Worm (Caenorhabditis elegans): ENCODE results near the gene C35B1.3.

Gene C35B1.3

DNA sequence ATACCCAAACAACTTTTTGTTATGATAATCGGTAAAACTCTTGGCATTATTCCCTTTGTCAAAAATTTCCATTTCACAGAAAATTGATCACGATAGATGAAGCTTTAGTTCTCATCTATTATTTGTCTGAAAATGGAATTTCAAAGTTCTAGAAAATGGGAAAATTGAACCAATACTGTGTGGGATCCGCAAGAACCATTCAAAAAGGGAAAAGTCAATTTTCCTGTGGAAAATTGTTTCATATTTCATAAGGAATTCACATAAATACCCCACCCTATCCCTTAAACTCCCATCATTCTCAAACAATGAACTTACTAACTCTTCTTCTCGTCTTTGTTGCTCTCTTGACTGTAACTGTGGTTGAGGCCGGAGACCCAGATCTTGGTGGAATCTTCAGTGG is at the start of gene C35B1.3, which contains the start of gene C35B1.9:
Gene C35B1.3, plus strand, starts transcription at position 306 of the 400 bp plus-strand sequence.
Gene C35B1.9, minus strand, starts transcription at position 101 of the 400 bp plus-strand sequence.
- no peak for TF ChIP-seq nhr-2 (tag; optimal IDR thresholded peaks at IDR 0.05)
- no peak for TF ChIP-seq elt-1 (tag; optimal IDR thresholded peaks at IDR 0.05; ENCODE audit: borderline replicate concordance, insufficient read depth)

ce11 chrIV:4032350-4032749 is 48.6 kb upstream of the C35B1.3 start:
- TF ChIP-seq mep-1 (tag; optimal IDR thresholded peaks at IDR 0.05): no peak
- TF ChIP-seq unc-120 (tag; optimal IDR thresholded peaks at IDR 0.05; ENCODE audit: poor library complexity, severe bottlenecking): no peak
- TF ChIP-seq cnd-1 (tag; optimal IDR thresholded peaks at IDR 0.05): no peak
- no peak for TF ChIP-seq lsy-2 (tag; optimal IDR thresholded peaks at IDR 0.05)
- TF ChIP-seq ham-2 (GFP tag; optimal IDR thresholded peaks at IDR 0.05): no peak
- TF ChIP-seq unc-62 (GFP tag; optimal IDR thresholded peaks at IDR 0.05): no peak
- TF ChIP-seq blmp-1 (tag; optimal IDR thresholded peaks at IDR 0.05): no peak
- TF ChIP-seq flh-1 (GFP tag; optimal IDR thresholded peaks at IDR 0.05): no peak
- no peak for TF ChIP-seq sem-2 (GFP tag; optimal IDR thresholded peaks at IDR 0.05)

- TF ChIP-seq lin-32 (GFP tag; optimal IDR thresholded peaks at IDR 0.05) (no peak), unc-120 (tag; optimal IDR thresholded peaks at IDR 0.05; ENCODE audit: poor library complexity, severe bottlenecking) (no peak), hlh-1 (tag; optimal IDR thresholded peaks at IDR 0.05) (peak; percentile 11)
These were observed 47.5 kb upstream of the C35B1.3 start for ce11 chrIV:4033490-4033889.

- TF ChIP-seq mep-1 (tag; optimal IDR thresholded peaks at IDR 0.05) (no peak), cnd-1 (tag; optimal IDR thresholded peaks at IDR 0.05) (no peak), nhr-76 (tag; optimal IDR thresholded peaks at IDR 0.05) (no peak), lsy-2 (tag; optimal IDR thresholded peaks at IDR 0.05) (no peak), unc-120 (tag; optimal IDR thresholded peaks at IDR 0.05; ENCODE audit: poor library complexity, severe bottlenecking) (peak; percentile 9), pha-4 (tag; optimal IDR thresholded peaks at IDR 0.05) (no peak), unc-39 (tag; optimal IDR thresholded peaks at IDR 0.05) (no peak), ces-1 (GFP tag; optimal IDR thresholded peaks at IDR 0.05) (peak; percentile 55), unc-62 (GFP tag; optimal IDR thresholded peaks at IDR 0.05) (no peak), lin-32 (GFP tag; optimal IDR thresholded peaks at IDR 0.05) (no peak), flh-1 (GFP tag; optimal IDR thresholded peaks at IDR 0.05) (no peak), tbx-8 (GFP tag; optimal IDR thresholded peaks at IDR 0.05) (no peak)
These were observed 46.1 kb upstream of the C35B1.3 start, which contains the start of gene hlh-30 for ce11 chrIV:4034883-4035282. hlh-30 (minus strand) TSS chrIV:4034951.

ce11 chrIV:4039984-4040383 is 41.0 kb upstream of the C35B1.3 start, which contains the start of gene F35F11.2:
F35F11.2 (plus strand) TSS chrIV:4040284.
- no peak for TF ChIP-seq ceh-83 (GFP tag; optimal IDR thresholded peaks at IDR 0.05)
- TF ChIP-seq mls-2 (tag; optimal IDR thresholded peaks at IDR 0.05): no peak
- no peak for TF ChIP-seq elt-3 (tag; optimal IDR thresholded peaks at IDR 0.05)
- TF ChIP-seq unc-39 (tag; optimal IDR thresholded peaks at IDR 0.05): no peak
- no peak for TF ChIP-seq sem-2 (GFP tag; optimal IDR thresholded peaks at IDR 0.05)
- TF ChIP-seq elt-1 (tag; optimal IDR thresholded peaks at IDR 0.05; ENCODE audit: borderline replicate concordance, insufficient read depth): no peak
- TF ChIP-seq nhr-12 (tag; optimal IDR thresholded peaks at IDR 0.05): no peak
- TF ChIP-seq nhr-28 (tag; optimal IDR thresholded peaks at IDR 0.05): no peak
- TF ChIP-seq ham-2 (GFP tag; optimal IDR thresholded peaks at IDR 0.05): no peak

DNA sequence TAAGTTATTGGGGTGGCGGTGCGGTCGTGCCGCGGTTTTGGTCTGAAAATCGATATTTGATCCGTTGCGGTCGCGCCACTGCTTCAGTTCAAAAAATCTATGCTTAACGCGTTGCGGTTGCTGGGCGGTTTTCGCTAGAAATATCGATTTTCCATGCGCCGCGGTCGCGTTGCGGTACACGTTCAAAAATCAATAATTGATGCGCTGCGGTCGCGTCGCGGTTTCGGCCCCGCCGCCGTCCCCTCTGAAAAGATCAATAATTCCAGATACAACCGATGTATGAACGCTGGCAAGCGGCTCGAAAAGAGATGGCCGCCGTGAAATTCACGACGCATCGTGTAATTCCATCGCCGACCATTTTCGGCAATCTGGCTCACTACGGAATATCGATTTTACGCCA is 39.9 kb upstream of the C35B1.3 start:
- TF ChIP-seq elt-1 (tag; optimal IDR thresholded peaks at IDR 0.05; ENCODE audit: borderline replicate concordance, insufficient read depth): no peak

- TF ChIP-seq drap-1 (GFP tag; optimal IDR thresholded peaks at IDR 0.05) (no peak), M03D4.4 (tag; optimal IDR thresholded peaks at IDR 0.05) (no peak), cnd-1 (tag; optimal IDR thresholded peaks at IDR 0.05) (no peak), nhr-12 (tag; optimal IDR thresholded peaks at IDR 0.05) (no peak), ces-1 (GFP tag; optimal IDR thresholded peaks at IDR 0.05) (peak; percentile 35), unc-120 (tag; optimal IDR thresholded peaks at IDR 0.05; ENCODE audit: poor library complexity, severe bottlenecking) (no peak), lin-32 (GFP tag; optimal IDR thresholded peaks at IDR 0.05) (no peak), nhr-237 (tag; optimal IDR thresholded peaks at IDR 0.05) (no peak), ceh-43 (GFP tag; optimal IDR thresholded peaks at IDR 0.05) (no peak), mep-1 (tag; optimal IDR thresholded peaks at IDR 0.05) (no peak), pha-4 (tag; optimal IDR thresholded peaks at IDR 0.05) (no peak), nhr-76 (tag; optimal IDR thresholded peaks at IDR 0.05) (no peak), flh-1 (GFP tag; optimal IDR thresholded peaks at IDR 0.05) (no peak), blmp-1 (tag; optimal IDR thresholded peaks at IDR 0.05) (no peak), bed-3 (GFP tag; optimal IDR thresholded peaks at IDR 0.05) (no peak), lsy-2 (tag; optimal IDR thresholded peaks at IDR 0.05) (peak; percentile 23), unc-62 (GFP tag; optimal IDR thresholded peaks at IDR 0.05) (no peak), nhr-28 (tag; optimal IDR thresholded peaks at IDR 0.05) (no peak), lin-13 (tag; optimal IDR thresholded peaks at IDR 0.05) (no peak), sptf-1 (tag; optimal IDR thresholded peaks at IDR 0.05) (peak; percentile 31), ceh-83 (GFP tag; optimal IDR thresholded peaks at IDR 0.05) (no peak), zip-8 (tag; optimal IDR thresholded peaks at IDR 0.05) (no peak)
These were observed 38.7 kb upstream of the C35B1.3 start, which contains the start of gene cdc-73 for ce11 chrIV:4042274-4042673. cdc-73 (plus strand) TSS chrIV:4042575.

All from whole organism, mixed stage, embryonic.